ENCODE assay signal across 3 fruit fly cellular contexts in genomic region chr3L:19151938-19152517, dm6.
TF ChIP-seq lines count a peak whose summit lies in the region.

No protein-coding gene starts in this region.

- TF ChIP-seq CTCF in whole organism, embryonic (GFP tag; optimal IDR thresholded peaks at IDR 0.05; lab: Kevin White, UChicago): no peak

TF ChIP-seq in whole organism, embryonic, 481 proteins besides CTCF, POLR2A, EP300 and RAD21 (continues in another document):
- TF ChIP-seq jumu (GFP tag; optimal IDR thresholded peaks at IDR 0.05; lab: Kevin White, UChicago): no peak
- no peak for TF ChIP-seq CG2678 (tag; optimal IDR thresholded peaks at IDR 0.05; lab: Kevin White, UChicago)
- no peak for TF ChIP-seq aop (GFP tag; IDR thresholded peaks at IDR 0.05; lab: Robert Waterston, UW)
- peak; percentile 28 for TF ChIP-seq nerfin-1 (tag; optimal IDR thresholded peaks at IDR 0.05; lab: Kevin White, UChicago)
- TF ChIP-seq CG2199 (GFP tag; IDR thresholded peaks at IDR 0.05; lab: Robert Waterston, UW): no peak
- TF ChIP-seq fd102C (GFP tag; optimal IDR thresholded peaks at IDR 0.05; lab: Kevin White, UChicago): no peak
- no peak for TF ChIP-seq CG15269 (tag; optimal IDR thresholded peaks at IDR 0.05; lab: Kevin White, UChicago)
- TF ChIP-seq nmo (GFP tag; optimal IDR thresholded peaks at IDR 0.05; lab: Kevin White, UChicago): no peak
- no peak for TF ChIP-seq CG6272 (GFP tag; IDR thresholded peaks at IDR 0.05; lab: Robert Waterston, UW)
- no peak for TF ChIP-seq Camta (GFP tag; optimal IDR thresholded peaks at IDR 0.05; lab: Kevin White, UChicago)
- peak; percentile 8 for TF ChIP-seq NC2β (GFP tag; optimal IDR thresholded peaks at IDR 0.05; lab: Kevin White, UChicago)
- TF ChIP-seq Med (GFP tag; lab: Kevin White, UChicago): peak; percentile 63
- no peak for TF ChIP-seq zfh1 (GFP tag; IDR thresholded peaks at IDR 0.05; lab: Robert Waterston, UW)
- TF ChIP-seq ash1 (GFP tag; optimal IDR thresholded peaks at IDR 0.05; lab: Kevin White, UChicago): no peak
- TF ChIP-seq PHDP (tag; optimal IDR thresholded peaks at IDR 0.05; lab: Kevin White, UChicago): no peak
- TF ChIP-seq CG13296 (GFP tag; optimal IDR thresholded peaks at IDR 0.05; lab: Kevin White, UChicago): no peak
- no peak for TF ChIP-seq CG7963 (GFP tag; IDR thresholded peaks at IDR 0.05; lab: Robert Waterston, UW; ENCODE audit: partially characterized antibody)
- no peak for TF ChIP-seq CG7357 (GFP tag; IDR thresholded peaks at IDR 0.05; lab: Robert Waterston, UW)
- no peak for TF ChIP-seq tll (GFP tag; optimal IDR thresholded peaks at IDR 0.05; lab: Kevin White, UChicago)
- TF ChIP-seq CG9817 (tag; optimal IDR thresholded peaks at IDR 0.05; lab: Kevin White, UChicago): no peak
- peak; percentile 15 for TF ChIP-seq abd-A (tag; optimal IDR thresholded peaks at IDR 0.05; lab: Kevin White, UChicago)
- TF ChIP-seq CG1832 (GFP tag; optimal IDR thresholded peaks at IDR 0.05; lab: Kevin White, UChicago): no peak
- no peak for TF ChIP-seq CG34376 (GFP tag; optimal IDR thresholded peaks at IDR 0.05; lab: Kevin White, UChicago)
- TF ChIP-seq gem (tag; optimal IDR thresholded peaks at IDR 0.05; lab: Kevin White, UChicago): peak; percentile 25
- 0 out of 2 replicates have a peak, but pooled peaks have one; percentile 13 for TF ChIP-seq Atf6 (GFP tag; IDR thresholded peaks at IDR 0.05; lab: Robert Waterston, UW)
- no peak for TF ChIP-seq BEAF-32 (GFP tag; optimal IDR thresholded peaks at IDR 0.05; lab: Kevin White, UChicago)
- peak; percentile 66 for TF ChIP-seq sqz (GFP tag; optimal IDR thresholded peaks at IDR 0.05; lab: Kevin White, UChicago)
- TF ChIP-seq CG12659 (GFP tag; optimal IDR thresholded peaks at IDR 0.05; lab: Kevin White, UChicago): no peak
- peak; percentile 95 for TF ChIP-seq pros (GFP tag; optimal IDR thresholded peaks at IDR 0.05; lab: Kevin White, UChicago)
- no peak for TF ChIP-seq Ada2b (GFP tag; IDR thresholded peaks at IDR 0.05; lab: Robert Waterston, UW)
- TF ChIP-seq CG11504 (tag; optimal IDR thresholded peaks at IDR 0.05; lab: Kevin White, UChicago): no peak
- TF ChIP-seq zen2 (GFP tag; IDR thresholded peaks at IDR 0.05; lab: Robert Waterston, UW; ENCODE audit: partially characterized antibody): no peak

TF ChIP-seq in whole organism, prepupa, 60 proteins besides CTCF, POLR2A, EP300 and RAD21:
- no peak for TF ChIP-seq CG16779 (tag; optimal IDR thresholded peaks at IDR 0.05; lab: Kevin White, UChicago)
- TF ChIP-seq CG8319 (GFP tag; optimal IDR thresholded peaks at IDR 0.05; lab: Kevin White, UChicago): no peak
- TF ChIP-seq CG8119 (GFP tag; IDR thresholded peaks at IDR 0.05; lab: Robert Waterston, UW): no peak
- TF ChIP-seq CG9139 (GFP tag; optimal IDR thresholded peaks at IDR 0.05; lab: Kevin White, UChicago): no peak
- no peak for TF ChIP-seq topi (GFP tag; optimal IDR thresholded peaks at IDR 0.05; lab: Kevin White, UChicago)
- TF ChIP-seq CG6854 (GFP tag; optimal IDR thresholded peaks at IDR 0.05; lab: Kevin White, UChicago): no peak
- TF ChIP-seq dac (GFP tag; optimal IDR thresholded peaks at IDR 0.05; lab: Kevin White, UChicago): no peak
- peak; percentile 15 for TF ChIP-seq Smox (GFP tag; optimal IDR thresholded peaks at IDR 0.05; lab: Kevin White, UChicago)
- no peak for TF ChIP-seq CG11294 (GFP tag; IDR thresholded peaks at IDR 0.05; lab: Robert Waterston, UW)
- TF ChIP-seq Lpt (GFP tag; optimal IDR thresholded peaks at IDR 0.05; lab: Kevin White, UChicago): no peak
- TF ChIP-seq net (GFP tag; optimal IDR thresholded peaks at IDR 0.05; lab: Kevin White, UChicago): no peak
- TF ChIP-seq Hr39 (GFP tag; optimal IDR thresholded peaks at IDR 0.05; lab: Kevin White, UChicago): peak; percentile 5
- TF ChIP-seq CG34406 (GFP tag; optimal IDR thresholded peaks at IDR 0.05; lab: Kevin White, UChicago): no peak
- TF ChIP-seq Eip78C (GFP tag; lab: Kevin White, UChicago): peak; percentile 42
- no peak for TF ChIP-seq CG10669 (GFP tag; optimal IDR thresholded peaks at IDR 0.05; lab: Kevin White, UChicago)
- TF ChIP-seq svp (GFP tag; lab: Kevin White, UChicago): peak; percentile 30
- no peak for TF ChIP-seq vri (GFP tag; optimal IDR thresholded peaks at IDR 0.05; lab: Kevin White, UChicago)
- TF ChIP-seq achi (GFP tag; optimal IDR thresholded peaks at IDR 0.05; lab: Kevin White, UChicago): no peak
TF ChIP-seq in whole organism, prepupa: peak in this region for 4.

TF ChIP-seq in whole organism, wandering third instar larva, 38 proteins besides CTCF, POLR2A, EP300 and RAD21:
- TF ChIP-seq GATAd (GFP tag; optimal IDR thresholded peaks at IDR 0.05; lab: Kevin White, UChicago) (no peak), ey (GFP tag; optimal IDR thresholded peaks at IDR 0.05; lab: Kevin White, UChicago) (peak; percentile 19), fru (GFP tag; optimal IDR thresholded peaks at IDR 0.05; lab: Kevin White, UChicago) (peak; percentile 13), usp (GFP tag; optimal IDR thresholded peaks at IDR 0.05; lab: Kevin White, UChicago) (no peak), HLH106 (tag; optimal IDR thresholded peaks at IDR 0.05; lab: Kevin White, UChicago) (peak; percentile 18), jim (GFP tag; optimal IDR thresholded peaks at IDR 0.05; lab: Kevin White, UChicago) (no peak), rgr (GFP tag; optimal IDR thresholded peaks at IDR 0.05; lab: Kevin White, UChicago) (no peak), Myc (optimal IDR thresholded peaks at IDR 0.05; lab: Kevin White, UChicago) (no peak), woc (GFP tag; optimal IDR thresholded peaks at IDR 0.05; lab: Kevin White, UChicago) (peak; percentile 28), sage (GFP tag; optimal IDR thresholded peaks at IDR 0.05; lab: Kevin White, UChicago) (no peak), foxo (GFP tag; optimal IDR thresholded peaks at IDR 0.05; lab: Kevin White, UChicago) (peak in 1 of 2 experiments; percentile 15), Hr83 (GFP tag; optimal IDR thresholded peaks at IDR 0.05; lab: Kevin White, UChicago; ENCODE audit: poor library complexity, severe bottlenecking) (no peak), Mio (GFP tag; optimal IDR thresholded peaks at IDR 0.05; lab: Kevin White, UChicago) (no peak)

Comparison
In these comparisons a context has a peak if more than half of its experiments do, and no peak if none do; other contexts are left out.
1. Of the 7 proteins assayed by ChIP-seq in both whole organism, embryonic and whole organism, prepupa: peak only in whole organism, embryonic: none; only in whole organism, prepupa: Hr39; in both: none; in neither: 6.